Worm (Caenorhabditis elegans) whole organism, young adult: ENCODE measurements around the gene F16B4.4.

ENCODE experiments used
- B0035.1 ChIP-seq: sonication (generic microtip); optimal IDR thresholded peaks from 2 replicates; lab custom pipeline; 2016; ENCODE audit warnings: missing genetic modification characterization, mild to moderate bottlenecking, missing compliant biosample characterization, missing genotype, missing genetic modification reagents
- C06A6.2 ChIP-seq: fragments of 200-800 bp; sonication (Bioruptor generic); conservative IDR thresholded peaks from 2 replicates; pipeline ENCODE4 v1.3.6; 2022; ENCODE audit warnings: missing genetic modification characterization, missing compliant biosample characterization
- C17E4.6 ChIP-seq: fragments of 200-800 bp; sonication (Bioruptor generic); IDR thresholded peaks from 2 replicates; pipeline ENCODE4 v1.3.6; 2022; ENCODE audit warnings: missing genetic modification reagents, missing genetic modification characterization, missing compliant biosample characterization
- D2030.7 ChIP-seq: fragments of 200-800 bp; sonication (Bioruptor generic); IDR thresholded peaks from 2 replicates; pipeline ENCODE4 v1.3.6; 2022; ENCODE audit warnings: missing genetic modification reagents, missing genetic modification characterization, missing compliant biosample characterization
- F10E7.11 ChIP-seq: sonication (generic microtip); optimal IDR thresholded peaks from 2 replicates; lab custom pipeline; 2017; ENCODE audit warnings: mild to moderate bottlenecking, missing genetic modification characterization, moderate library complexity, missing compliant biosample characterization
- F33H1.4 ChIP-seq: fragments of 200-800 bp; sonication (Bioruptor generic); IDR thresholded peaks from 2 replicates; pipeline ENCODE4 v1.3.6; 2022; ENCODE audit warnings: missing genetic modification reagents, missing genetic modification characterization, missing compliant biosample characterization
- F57C9.4 ChIP-seq: sonication (generic microtip); optimal IDR thresholded peaks from 2 replicates; lab custom pipeline; 2017; ENCODE audit warnings: mild to moderate bottlenecking, missing genetic modification characterization, missing compliant biosample characterization
- K12H6.12 ChIP-seq: fragments of 200-800 bp; sonication (Bioruptor generic); optimal IDR thresholded peaks from 2 replicates; lab custom pipeline; 2018; ENCODE audit warnings: mild to moderate bottlenecking, missing genetic modification characterization, missing compliant biosample characterization
- T07F8.4 ChIP-seq: sonication (generic microtip); optimal IDR thresholded peaks from 2 replicates; lab custom pipeline; 2016; ENCODE audit warnings: mild to moderate bottlenecking, missing genetic modification characterization, moderate library complexity, missing compliant biosample characterization
- T26A5.8 ChIP-seq: sonication (generic microtip); optimal IDR thresholded peaks from 2 replicates; lab custom pipeline; 2016; ENCODE audit warnings: missing genetic modification characterization, missing compliant biosample characterization
- Y53F4B.3 ChIP-seq: fragments of 200-800 bp; sonication (Bioruptor generic); IDR thresholded peaks from 2 replicates; pipeline ENCODE4 v1.3.6; 2022; ENCODE audit warnings: missing genetic modification reagents, missing genetic modification characterization, missing compliant biosample characterization
- Y56A3A.18 ChIP-seq: fragments of 200-800 bp; sonication (Bioruptor generic); IDR thresholded peaks from 2 replicates; pipeline ENCODE4 v1.3.6; 2022; ENCODE audit warnings: missing genetic modification reagents, missing genetic modification characterization, missing compliant biosample characterization
- aptf-2 ChIP-seq: fragments of 200-800 bp; sonication (Bioruptor generic); conservative IDR thresholded peaks from 2 replicates; pipeline ENCODE4 v1.3.6; 2022; ENCODE audit warnings: missing genetic modification reagents, missing genetic modification characterization, missing compliant biosample characterization
- bed-1 ChIP-seq: fragments of 200-800 bp; sonication (Bioruptor generic); IDR thresholded peaks from 2 replicates; pipeline ENCODE4 v1.3.6; 2022; ENCODE audit warnings: missing genetic modification reagents, missing genetic modification characterization, missing compliant biosample characterization
- bed-2 ChIP-seq: fragments of 200-800 bp; sonication (Bioruptor generic); IDR thresholded peaks from 2 replicates; pipeline ENCODE4 v1.3.6; 2022; ENCODE audit warnings: missing genetic modification reagents, missing genetic modification characterization, missing compliant biosample characterization
- ceh-100 ChIP-seq: fragments of 200-800 bp; sonication (Bioruptor generic); IDR thresholded peaks from 2 replicates; pipeline ENCODE4 v1.3.6; 2022; ENCODE audit warnings: missing genetic modification reagents, missing genetic modification characterization, missing compliant biosample characterization
- ceh-27 ChIP-seq: fragments of 200-800 bp; sonication (Bioruptor generic); optimal IDR thresholded peaks from 2 replicates; lab custom pipeline; 2018; ENCODE audit warnings: mild to moderate bottlenecking, missing genetic modification characterization, moderate library complexity, missing compliant biosample characterization
- ceh-58 ChIP-seq: fragments of 200-800 bp; sonication (Bioruptor generic); IDR thresholded peaks from 2 replicates; pipeline ENCODE4 v1.3.6; 2022; ENCODE audit warnings: missing genetic modification characterization, missing compliant biosample characterization
- die-1 ChIP-seq: sonication (generic microtip); optimal IDR thresholded peaks from 2 replicates; lab custom pipeline; 2016; ENCODE audit warnings: missing genotype, mild to moderate bottlenecking, missing genetic modification characterization, missing compliant biosample characterization
- dox-1 ChIP-seq: fragments of 200-800 bp; sonication (Bioruptor generic); IDR thresholded peaks from 2 replicates; pipeline ENCODE4 v1.3.6; 2022; ENCODE audit warnings: missing genetic modification reagents, missing genetic modification characterization, missing compliant biosample characterization
- efl-1 ChIP-seq: fragments of 150-350 bp; optimal IDR thresholded peaks from 2 replicates; lab custom pipeline; 2014; ENCODE audit warnings: missing biosample characterization, missing genetic modification reagents, missing genetic modification characterization
- egl-18 ChIP-seq: fragments of 200-800 bp; sonication (Bioruptor generic); IDR thresholded peaks from 2 replicates; pipeline ENCODE4 v1.3.6; 2022; ENCODE audit warnings: missing genetic modification reagents, missing genetic modification characterization, missing compliant biosample characterization
- egrh-3 ChIP-seq: fragments of 200-800 bp; sonication (Bioruptor generic); IDR thresholded peaks from 2 replicates; pipeline ENCODE4 v1.3.6; 2022; ENCODE audit warnings: missing genetic modification reagents, missing genetic modification characterization, missing compliant biosample characterization
- gei-17 ChIP-seq: fragments of 200-800 bp; sonication (Bioruptor generic); optimal IDR thresholded peaks from 2 replicates; lab custom pipeline; 2018; ENCODE audit warnings: mild to moderate bottlenecking, missing genetic modification characterization, missing compliant biosample characterization
- hrde-1 ChIP-seq: sonication (generic microtip); optimal IDR thresholded peaks from 2 replicates; lab custom pipeline; 2016; ENCODE audit warnings: missing genetic modification characterization, mild to moderate bottlenecking, missing compliant biosample characterization, moderate library complexity, missing genotype, missing genetic modification reagents, borderline replicate concordance
- lag-1 ChIP-seq: fragments of 200-800 bp; sonication (Bioruptor generic); IDR thresholded peaks from 2 replicates; pipeline ENCODE4 v1.3.6; 2022; ENCODE audit warnings: missing genetic modification reagents, missing genetic modification characterization, missing compliant biosample characterization
- let-526 ChIP-seq: fragments of 200-800 bp; sonication (Bioruptor generic); IDR thresholded peaks from 2 replicates; pipeline ENCODE4 v1.3.6; 2022; ENCODE audit warnings: missing genetic modification reagents, missing genetic modification characterization, missing compliant biosample characterization
- let-607 ChIP-seq, 2 experiments: fragments of 200-800 bp in 1 of 2; sonication (Bioruptor generic) in 1 of 2; sonication (generic microtip) in 1 of 2; optimal IDR thresholded peaks; 2 replicates each; lab custom pipeline; 2016 to 2018; ENCODE audit warnings: mild to moderate bottlenecking in 2 of 2, missing compliant biosample characterization in 2 of 2, missing genetic modification characterization in 2 of 2, moderate library complexity in 2 of 2, missing genotype in 1 of 2
- lsl-1 ChIP-seq: fragments of 200-800 bp; sonication (Bioruptor generic); optimal IDR thresholded peaks from 2 replicates; lab custom pipeline; 2018; ENCODE audit warnings: mild to moderate bottlenecking, missing genetic modification characterization, moderate library complexity, missing compliant biosample characterization
- mes-4 ChIP-seq: sonication (generic microtip); optimal IDR thresholded peaks from 2 replicates; lab custom pipeline; 2016; ENCODE audit warnings: missing genotype, missing genetic modification characterization, missing compliant biosample characterization
- nfyb-1 ChIP-seq: fragments of 200-800 bp; sonication (Bioruptor generic); IDR thresholded peaks from 2 replicates; pipeline ENCODE4 v1.3.6; 2022; ENCODE audit warnings: missing genetic modification reagents, missing genetic modification characterization, missing compliant biosample characterization
- nhr-27 ChIP-seq: fragments of 200-800 bp; sonication (Bioruptor generic); optimal IDR thresholded peaks from 2 replicates; lab custom pipeline; 2018; ENCODE audit warnings: mild to moderate bottlenecking, missing genetic modification characterization, moderate library complexity, missing compliant biosample characterization
- pbrm-1 ChIP-seq: fragments of 200-800 bp; sonication (Bioruptor generic); IDR thresholded peaks from 2 replicates; pipeline ENCODE4 v1.3.6; 2022; ENCODE audit warnings: missing genetic modification reagents, missing genetic modification characterization, missing compliant biosample characterization
- rec-8 ChIP-seq, 2 experiments: sonication (generic microtip); optimal IDR thresholded peaks; 2 replicates each; lab custom pipeline; 2016; ENCODE audit warnings: mild to moderate bottlenecking in 2 of 2, missing genetic modification characterization in 2 of 2, missing genetic modification reagents in 2 of 2, missing genotype in 2 of 2, missing biosample characterization in 1 of 2, missing compliant biosample characterization in 1 of 2, moderate library complexity in 1 of 2
- repo-1 ChIP-seq: sonication (generic microtip); optimal IDR thresholded peaks from 2 replicates; lab custom pipeline; 2017; ENCODE audit warnings: mild to moderate bottlenecking, missing genetic modification characterization, missing compliant biosample characterization
- snpc-4 ChIP-seq, 5 experiments: fragments of 150-350 bp in 1 of 5; sonication (generic microtip) in 4 of 5; optimal IDR thresholded peaks; 2 replicates each; lab custom pipeline; 2014 to 2018; ENCODE audit warnings: missing genetic modification characterization in 5 of 5, missing biosample characterization in 3 of 5, antibody characterized with exemption in 2 of 5, mild to moderate bottlenecking in 2 of 5, missing compliant biosample characterization in 2 of 5, missing genotype in 2 of 5, moderate library complexity in 2 of 5, missing genetic modification reagents in 1 of 5
- tbp1 ChIP-seq: fragments of 200-800 bp; sonication (Bioruptor generic); optimal IDR thresholded peaks from 2 replicates; lab custom pipeline; 2018; ENCODE audit warnings: mild to moderate bottlenecking, missing genetic modification characterization, missing compliant biosample characterization
- zfh-2 ChIP-seq: fragments of 200-800 bp; sonication (Bioruptor generic); conservative IDR thresholded peaks from 2 replicates; pipeline ENCODE4 v1.3.6; 2022; ENCODE audit warnings: missing genetic modification reagents, missing genetic modification characterization, missing compliant biosample characterization
- ztf-25 ChIP-seq: fragments of 200-800 bp; sonication (Bioruptor generic); IDR thresholded peaks from 2 replicates; pipeline ENCODE4 v1.3.6; 2022; ENCODE audit warnings: missing genetic modification reagents, missing genetic modification characterization, missing compliant biosample characterization
- ztf-26 ChIP-seq: sonication (generic microtip); optimal IDR thresholded peaks from 2 replicates; lab custom pipeline; 2017; ENCODE audit warnings: missing genetic modification characterization, missing compliant biosample characterization

The F16B4.4 gene

ce11 chrV:1629329-1629728 is 35.5 kb downstream of the F16B4.4 start, which contains the start of gene nhr-238:
Gene nhr-238, minus strand, starts transcription at chrV:1629432.
- TF ChIP-seq F10E7.11 (tag; lab: Kevin White, UChicago) (no peak), mes-4 (tag; lab: Kevin White, UChicago) (no peak), let-607 (tag; optimal IDR thresholded peaks at IDR 0.05; lab: Kevin White, UChicago) (no peak), snpc-4 (GFP tag; optimal IDR thresholded peaks at IDR 0.05; lab: Kevin White, UChicago) (no peak), snpc-4 (tag; optimal IDR thresholded peaks at IDR 0.05; lab: Kevin White, UChicago) (no peak), efl-1 (no peak), gei-17 (no peak), dox-1 (GFP tag; lab: Robert Waterston, UW) (no peak), lsl-1 (GFP tag; lab: Kevin White, UChicago) (no peak), zfh-2 (no peak), rec-8 (tag; optimal IDR thresholded peaks at IDR 0.05; lab: Kevin White, UChicago) (no peak), ceh-100 (no peak), C17E4.6 (GFP tag; lab: Robert Waterston, UW) (no peak), hrde-1 (no peak), bed-2 (GFP tag; lab: Robert Waterston, UW) (no peak), F33H1.4 (no peak), pbrm-1 (GFP tag; lab: Robert Waterston, UW) (no peak), T26A5.8 (tag; lab: Kevin White, UChicago) (no peak), egrh-3 (no peak), egl-18 (GFP tag; lab: Robert Waterston, UW) (no peak)
- TF ChIP-seq, all 124 proteins: peak for 0

DNA sequence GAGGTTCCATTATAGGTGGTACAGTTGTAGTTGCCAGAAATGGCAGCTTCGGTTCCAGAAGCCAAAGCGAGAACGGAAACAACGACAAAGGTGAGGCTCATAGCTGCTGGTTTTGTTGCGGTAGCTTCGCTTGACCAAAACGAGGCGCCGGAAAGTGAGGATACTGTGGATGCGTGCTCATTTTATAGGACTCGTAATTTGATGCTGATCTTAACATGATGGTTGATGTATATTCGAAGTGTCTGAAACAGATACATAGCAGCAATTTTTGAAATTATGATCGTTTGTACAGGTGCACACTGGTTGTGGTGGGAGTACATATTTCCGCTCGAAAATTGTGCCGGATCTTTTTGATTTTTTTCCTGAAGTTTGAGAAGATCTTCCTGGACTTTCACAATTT is 37.3 kb downstream of the F16B4.4 start, which contains the start of gene Y46H3D.8:
Y46H3D.8 (minus strand) TSS at position 101 of the 400 bp plus-strand sequence.
- no peak for TF ChIP-seq F57C9.4 (tag; lab: Kevin White, UChicago)
- no peak for TF ChIP-seq ztf-26
- TF ChIP-seq ceh-100, result no peak
- no peak for TF ChIP-seq T07F8.4 (tag; lab: Kevin White, UChicago)
- no peak for TF ChIP-seq D2030.7
- TF ChIP-seq Y56A3A.18 (GFP tag; lab: Robert Waterston, UW), result no peak
- TF ChIP-seq B0035.1 (tag; lab: Kevin White, UChicago), result no peak
- TF ChIP-seq ceh-58 (GFP tag; lab: Robert Waterston, UW), result no peak

ce11 chrV:1631717-1632116 is 37.9 kb downstream of the F16B4.4 start, which contains the start of gene irld-17:
Gene irld-17, plus strand, starts transcription at chrV:1632017.
- TF ChIP-seq nhr-27 (no peak), C06A6.2 (GFP tag; lab: Robert Waterston, UW) (no peak), let-526 (GFP tag; lab: Robert Waterston, UW) (no peak), lag-1 (GFP tag; lab: Robert Waterston, UW) (no peak), gei-17 (no peak), repo-1 (no peak), aptf-2 (no peak), bed-1 (GFP tag; lab: Robert Waterston, UW) (no peak), K12H6.12 (no peak), die-1 (tag; lab: Kevin White, UChicago) (no peak), Y53F4B.3 (GFP tag; lab: Robert Waterston, UW) (no peak), ceh-27 (GFP tag; lab: Kevin White, UChicago) (no peak), tbp1 (GFP tag; lab: Kevin White, UChicago) (no peak), nfyb-1 (no peak), lsl-1 (GFP tag; lab: Kevin White, UChicago) (no peak), ztf-25 (no peak)
- TF ChIP-seq, all 124 proteins: peak for 0
